Worm (Caenorhabditis elegans) whole organism, L2 larva: ENCODE measurements around the gene Y73B6BL.47.

Experiments
- C34F6.9 ChIP-seq: fragments of 150-350 bp; optimal IDR thresholded peaks from 2 replicates; lab custom pipeline; 2014; ENCODE audit warnings: missing biosample characterization, missing genetic modification characterization
- F13H6.1 ChIP-seq: sonication (generic microtip); optimal IDR thresholded peaks from 2 replicates; lab custom pipeline; 2016; ENCODE audit warnings: missing genetic modification characterization, missing compliant biosample characterization
- R02D3.7 ChIP-seq: fragments of 150-350 bp; optimal IDR thresholded peaks from 2 replicates; lab custom pipeline; 2014; ENCODE audit warnings: missing biosample characterization, missing genetic modification characterization
- ZK546.5 ChIP-seq: sonication (generic microtip); optimal IDR thresholded peaks from 2 replicates; lab custom pipeline; 2017; ENCODE audit warnings: missing biosample characterization, missing genetic modification characterization
- alr-1 ChIP-seq: fragments of 150-350 bp; optimal IDR thresholded peaks from 2 replicates; lab custom pipeline; 2014; ENCODE audit warnings: missing biosample characterization, missing genetic modification characterization
- aly-2 ChIP-seq: fragments of 150-350 bp; optimal IDR thresholded peaks from 2 replicates; lab custom pipeline; 2014; ENCODE audit warnings: missing biosample characterization, missing genetic modification characterization
- ama-1 ChIP-seq: fragments of 150-350 bp; optimal IDR thresholded peaks from 2 replicates; lab custom pipeline; 2018; ENCODE audit warnings: inconsistent platforms
- blmp-1 ChIP-seq: sonication (generic microtip); optimal IDR thresholded peaks from 2 replicates; lab custom pipeline; 2017; ENCODE audit warnings: missing genetic modification characterization, mild to moderate bottlenecking, missing compliant biosample characterization, antibody characterized with exemption, moderate library complexity; ENCODE audit not compliant: insufficient read depth
- ceh-16 ChIP-seq: fragments of 150-350 bp; optimal IDR thresholded peaks from 2 replicates; lab custom pipeline; 2014; ENCODE audit warnings: missing biosample characterization, missing genetic modification characterization
- ceh-82 ChIP-seq: fragments of 150-350 bp; optimal IDR thresholded peaks from 2 replicates; lab custom pipeline; 2014; ENCODE audit warnings: missing biosample characterization, missing genetic modification characterization
- crh-2 ChIP-seq: sonication (generic microtip); optimal IDR thresholded peaks from 2 replicates; lab custom pipeline; 2017; ENCODE audit warnings: missing biosample characterization, missing genetic modification characterization
- dmd-4 ChIP-seq: sonication (generic microtip); optimal IDR thresholded peaks from 2 replicates; lab custom pipeline; 2017; ENCODE audit warnings: missing biosample characterization, missing genetic modification characterization
- egl-27 ChIP-seq: sonication (generic microtip); optimal IDR thresholded peaks from 3 replicates; lab custom pipeline; 2017; ENCODE audit warnings: missing biosample characterization, missing genetic modification reagents, missing genetic modification characterization
- elt-3 ChIP-seq: sonication (generic microtip); optimal IDR thresholded peaks from 2 replicates; lab custom pipeline; 2017; ENCODE audit warnings: missing biosample characterization, missing genetic modification characterization
- fos-1 ChIP-seq: fragments of 150-350 bp; optimal IDR thresholded peaks from 2 replicates; lab custom pipeline; 2014; ENCODE audit warnings: missing biosample characterization, missing genetic modification characterization
- gmeb-1 ChIP-seq: fragments of 150-350 bp; optimal IDR thresholded peaks from 2 replicates; lab custom pipeline; 2014; ENCODE audit warnings: missing biosample characterization, missing genetic modification characterization
- lin-11 ChIP-seq: fragments of 150-350 bp; sonication (generic microtip); optimal IDR thresholded peaks from 2 replicates; lab custom pipeline; 2014; ENCODE audit warnings: missing biosample characterization, missing genetic modification characterization, inconsistent platforms, mixed read lengths
- lin-13 ChIP-seq: fragments of 150-350 bp; optimal IDR thresholded peaks from 2 replicates; lab custom pipeline; 2014; ENCODE audit warnings: missing biosample characterization, missing genetic modification reagents, missing genetic modification characterization
- lin-39 ChIP-seq: fragments of 150-350 bp; optimal IDR thresholded peaks from 2 replicates; lab custom pipeline; 2014; ENCODE audit warnings: missing biosample characterization, missing genetic modification reagents, missing genetic modification characterization
- mbf-1 ChIP-seq: sonication (generic microtip); optimal IDR thresholded peaks from 2 replicates; lab custom pipeline; 2017; ENCODE audit warnings: missing biosample characterization, missing genetic modification characterization
- mdl-1 ChIP-seq, 2 experiments: fragments of 150-350 bp in 1 of 2; sonication (generic microtip) in 1 of 2; optimal IDR thresholded peaks; 2 replicates each; lab custom pipeline; 2017; ENCODE audit warnings: missing biosample characterization in 2 of 2, missing genetic modification characterization in 2 of 2
- nhr-10 ChIP-seq: sonication (generic microtip); optimal IDR thresholded peaks from 2 replicates; lab custom pipeline; 2017; ENCODE audit warnings: missing biosample characterization, missing genetic modification characterization
- nhr-11 ChIP-seq: fragments of 150-350 bp; optimal IDR thresholded peaks from 2 replicates; lab custom pipeline; 2014; ENCODE audit warnings: missing biosample characterization, missing genetic modification characterization
- nhr-12 ChIP-seq: fragments of 150-350 bp; optimal IDR thresholded peaks from 2 replicates; lab custom pipeline; 2014; ENCODE audit warnings: missing biosample characterization, missing genetic modification characterization
- nhr-129 ChIP-seq: fragments of 150-350 bp; optimal IDR thresholded peaks from 2 replicates; lab custom pipeline; 2014; ENCODE audit warnings: missing biosample characterization, missing genetic modification characterization
- nhr-21 ChIP-seq: fragments of 150-350 bp; optimal IDR thresholded peaks from 2 replicates; lab custom pipeline; 2014; ENCODE audit warnings: missing biosample characterization, missing genetic modification characterization
- nhr-23 ChIP-seq: fragments of 150-350 bp; optimal IDR thresholded peaks from 2 replicates; lab custom pipeline; 2014; ENCODE audit warnings: missing biosample characterization, missing genetic modification reagents, missing genetic modification characterization
- nhr-237 ChIP-seq: fragments of 150-350 bp; optimal IDR thresholded peaks from 2 replicates; lab custom pipeline; 2014; ENCODE audit warnings: missing biosample characterization, missing genetic modification characterization
- nhr-6 ChIP-seq: fragments of 150-350 bp; optimal IDR thresholded peaks from 2 replicates; lab custom pipeline; 2014; ENCODE audit warnings: missing biosample characterization, missing genetic modification characterization
- nhr-77 ChIP-seq: fragments of 150-350 bp; optimal IDR thresholded peaks from 2 replicates; lab custom pipeline; 2014; ENCODE audit warnings: missing biosample characterization, missing genetic modification characterization
- peb-1 ChIP-seq: fragments of 150-350 bp; optimal IDR thresholded peaks from 2 replicates; lab custom pipeline; 2014; ENCODE audit warnings: missing biosample characterization, missing genetic modification characterization
- sem-4 ChIP-seq: fragments of 150-350 bp; optimal IDR thresholded peaks from 2 replicates; lab custom pipeline; 2014; ENCODE audit warnings: missing biosample characterization, missing genetic modification reagents, missing genetic modification characterization
- skn-1 ChIP-seq: sonication (generic microtip); optimal IDR thresholded peaks from 2 replicates; lab custom pipeline; 2017; ENCODE audit warnings: missing biosample characterization, missing genetic modification characterization
- sma-3 ChIP-seq: sonication (generic microtip); optimal IDR thresholded peaks from 2 replicates; lab custom pipeline; 2016; ENCODE audit warnings: missing genetic modification reagents, missing genetic modification characterization, missing compliant biosample characterization
- sma-9 ChIP-seq, 2 experiments: fragments of 150-350 bp in 1 of 2; sonication (generic microtip) in 1 of 2; optimal IDR thresholded peaks; 2 replicates each; lab custom pipeline; 2014 to 2016; ENCODE audit warnings: missing genetic modification characterization in 2 of 2, mild to moderate bottlenecking in 1 of 2, missing biosample characterization in 1 of 2, missing compliant biosample characterization in 1 of 2, missing genetic modification reagents in 1 of 2, moderate library complexity in 1 of 2
- snpc-4 ChIP-seq: fragments of 150-350 bp; optimal IDR thresholded peaks from 2 replicates; lab custom pipeline; 2014; ENCODE audit warnings: missing biosample characterization, missing genetic modification characterization
- unc-39 ChIP-seq: fragments of 150-350 bp; optimal IDR thresholded peaks from 2 replicates; lab custom pipeline; 2014; ENCODE audit warnings: missing biosample characterization, missing genetic modification characterization
- unc-55 ChIP-seq: fragments of 150-350 bp; sonication (generic microtip); optimal IDR thresholded peaks from 3 replicates; lab custom pipeline; 2014; ENCODE audit warnings: missing biosample characterization, missing genetic modification reagents, missing genetic modification characterization
- unc-62 ChIP-seq: fragments of 150-350 bp; optimal IDR thresholded peaks from 2 replicates; lab custom pipeline; 2014; ENCODE audit warnings: missing biosample characterization, missing genetic modification reagents, missing genetic modification characterization
- zag-1 ChIP-seq: fragments of 150-350 bp; optimal IDR thresholded peaks from 2 replicates; lab custom pipeline; 2014; ENCODE audit warnings: missing biosample characterization, missing genetic modification characterization
- ztf-1 ChIP-seq: fragments of 200-800 bp; sonication (Bioruptor generic); conservative IDR thresholded peaks from 2 replicates; pipeline ENCODE4 v1.3.6; 2022; ENCODE audit warnings: missing genetic modification characterization, missing compliant biosample characterization
- ztf-11 ChIP-seq: sonication (generic microtip); optimal IDR thresholded peaks from 2 replicates; lab custom pipeline; 2017; ENCODE audit warnings: missing biosample characterization, missing genetic modification characterization
- ztf-4 ChIP-seq: fragments of 150-350 bp; optimal IDR thresholded peaks from 2 replicates; lab custom pipeline; 2014; ENCODE audit warnings: missing biosample characterization, missing genetic modification characterization

Gene Y73B6BL.47

DNA sequence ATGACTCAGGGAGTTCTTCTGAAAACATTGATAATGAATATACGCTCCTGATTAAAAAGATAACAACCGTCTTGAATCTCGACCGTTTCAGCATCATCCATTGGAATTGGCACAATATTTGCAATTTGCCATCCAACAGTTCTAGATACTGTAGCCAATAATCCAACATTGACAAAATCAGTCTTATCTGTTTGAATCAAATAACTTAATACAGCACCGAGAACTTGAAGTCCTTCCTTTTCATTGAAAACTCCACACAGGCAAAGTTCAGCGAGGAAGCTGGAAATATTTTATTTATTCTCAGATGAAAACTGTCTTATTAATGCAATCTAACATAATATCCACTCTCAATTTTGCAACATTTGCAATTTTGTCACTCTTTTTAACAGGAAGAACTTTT lies 10.5 kb downstream of the Y73B6BL.47 start:
- TF ChIP-seq F13H6.1 (tag; lab: Kevin White, UChicago) (no peak), sma-3 (GFP tag; lab: Kevin White, UChicago) (no peak), nhr-23 (tag; lab: Kevin White, UChicago) (no peak), lin-13 (no peak), alr-1 (tag; lab: Kevin White, UChicago) (no peak), nhr-6 (tag; lab: Kevin White, UChicago) (no peak), fos-1 (no peak), lin-11 (tag; lab: Kevin White, UChicago) (no peak), blmp-1 (tag; lab: Kevin White, UChicago) (no peak), egl-27 (no peak), ztf-11 (no peak), nhr-21 (no peak), unc-62 (no peak), crh-2 (tag; lab: Kevin White, UChicago) (no peak), nhr-77 (tag; lab: Kevin White, UChicago) (no peak), ceh-82 (tag; lab: Kevin White, UChicago) (no peak), mbf-1 (tag; lab: Kevin White, UChicago) (no peak), nhr-237 (tag; lab: Kevin White, UChicago) (no peak), R02D3.7 (tag; lab: Kevin White, UChicago) (no peak), ZK546.5 (no peak)

DNA sequence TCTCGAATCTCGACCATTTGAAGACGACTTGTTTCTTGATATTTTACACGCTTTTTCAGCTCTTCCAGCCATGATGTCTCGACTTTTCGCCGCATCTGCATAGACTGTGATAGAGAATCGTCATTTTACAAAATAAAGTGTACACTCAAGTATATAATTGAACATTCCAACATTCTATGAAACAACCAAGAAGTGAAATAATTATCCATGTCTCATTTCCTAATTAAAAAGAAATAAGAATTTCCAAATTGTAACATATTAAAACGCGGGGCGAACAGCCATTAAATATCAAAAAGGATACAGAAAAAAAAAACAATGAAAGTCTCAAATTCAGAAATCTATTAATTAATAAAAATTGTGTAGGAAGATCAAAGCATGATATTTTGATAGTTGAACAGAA lies 11.2 kb downstream of the Y73B6BL.47 start, which contains the start of gene smg-3:
smg-3 (minus strand) TSS at position 101 of the 400 bp plus-strand sequence.
- TF ChIP-seq skn-1 (no peak), mbf-1 (tag; lab: Kevin White, UChicago) (no peak), lin-11 (tag; lab: Kevin White, UChicago) (no peak), C34F6.9 (tag; lab: Kevin White, UChicago) (no peak), zag-1 (tag; lab: Kevin White, UChicago) (no peak), sem-4 (no peak), snpc-4 (tag; lab: Kevin White, UChicago) (no peak), peb-1 (no peak), gmeb-1 (no peak), sma-3 (GFP tag; lab: Kevin White, UChicago) (no peak), ztf-11 (no peak)

DNA sequence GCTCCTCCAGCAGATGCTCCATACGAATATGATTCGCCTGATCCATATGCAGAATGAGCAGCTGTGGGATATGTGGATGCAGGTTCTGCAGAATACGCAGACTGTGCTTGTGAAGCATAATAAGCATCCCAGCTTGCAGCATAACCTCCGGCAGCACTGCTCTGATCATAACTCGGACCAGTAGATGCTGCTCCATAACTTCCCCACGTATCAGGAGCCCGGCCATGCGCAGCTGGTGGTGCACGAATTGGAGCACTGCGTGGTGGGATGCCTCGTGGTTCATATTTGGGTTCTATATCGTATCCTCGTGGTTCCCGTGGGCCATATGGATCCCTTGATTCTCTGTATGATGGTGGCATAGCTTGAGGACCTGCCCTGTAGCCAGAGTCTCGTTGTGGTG lies 12.0 kb downstream of the Y73B6BL.47 start:
- TF ChIP-seq crh-2 (tag; lab: Kevin White, UChicago), result no peak
- TF ChIP-seq lin-11 (tag; lab: Kevin White, UChicago), result no peak
- no peak for TF ChIP-seq nhr-12
- no peak for TF ChIP-seq nhr-23 (tag; lab: Kevin White, UChicago)
- no peak for TF ChIP-seq blmp-1 (tag; lab: Kevin White, UChicago)
- TF ChIP-seq, all 48 proteins: peak for 0

DNA sequence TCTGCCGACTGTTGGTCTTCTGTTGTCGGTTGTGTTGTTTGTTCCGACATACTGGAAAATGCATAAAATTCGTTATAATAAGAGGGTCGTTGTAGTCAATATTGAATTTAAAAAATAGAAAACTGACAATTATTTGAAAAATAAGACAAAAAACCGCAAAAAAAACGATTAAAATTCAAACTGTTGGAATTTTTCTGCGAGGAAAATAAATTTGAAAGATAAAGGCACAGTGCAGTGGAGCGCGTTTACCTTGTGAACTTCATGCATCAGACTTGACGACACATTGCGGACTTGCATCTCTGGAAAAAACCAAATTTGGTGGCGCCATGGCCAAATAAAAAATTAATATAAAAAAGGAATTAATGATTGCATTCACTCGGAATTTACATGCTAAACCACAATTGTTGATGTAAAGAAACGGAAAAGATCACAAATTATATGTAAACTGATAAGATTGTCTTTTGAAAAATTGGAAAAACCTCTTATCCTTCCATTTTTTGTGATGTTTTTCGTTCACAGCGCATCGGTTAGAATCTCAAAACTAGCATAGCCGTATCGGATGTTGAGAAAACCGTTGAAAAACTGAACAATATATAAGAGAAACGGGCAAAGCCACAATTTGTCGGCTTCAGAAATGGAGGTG lies 14.8 kb downstream of the Y73B6BL.47 start, which contains the start of the genes hrpf-2 and bli-6:
hrpf-2 (minus strand) TSS at position 51 of the 643 bp plus-strand sequence.
bli-6 (plus strand) TSS at position 593 of the 643 bp plus-strand sequence.
- TF ChIP-seq ztf-11, result no peak
- TF ChIP-seq sma-3 (GFP tag; lab: Kevin White, UChicago), result peak; percentile 71
- TF ChIP-seq unc-39 (tag; lab: Kevin White, UChicago), result no peak
- TF ChIP-seq mbf-1 (tag; lab: Kevin White, UChicago), result peak; percentile 4
- TF ChIP-seq sma-9 (GFP tag; optimal IDR thresholded peaks at IDR 0.05; lab: Kevin White, UChicago), result peak; percentile 64
- no peak for TF ChIP-seq sma-9 (tag; optimal IDR thresholded peaks at IDR 0.05; lab: Kevin White, UChicago)
- TF ChIP-seq lin-39 (tag; lab: Kevin White, UChicago), result no peak
- no peak for TF ChIP-seq sem-4
- no peak for TF ChIP-seq nhr-11
- TF ChIP-seq mdl-1 (tag; optimal IDR thresholded peaks at IDR 0.05; lab: Kevin White, UChicago), result no peak
- TF ChIP-seq ama-1, result no peak
- TF ChIP-seq ZK546.5, result peak; percentile 20
- no peak for TF ChIP-seq nhr-23 (tag; lab: Kevin White, UChicago)
- no peak for TF ChIP-seq nhr-10 (tag; lab: Kevin White, UChicago)
- peak; percentile 41 for TF ChIP-seq F13H6.1 (tag; lab: Kevin White, UChicago)
- TF ChIP-seq nhr-6 (tag; lab: Kevin White, UChicago), result peak; percentile 27
- peak; percentile 83 for TF ChIP-seq C34F6.9 (tag; lab: Kevin White, UChicago)
- TF ChIP-seq snpc-4 (tag; lab: Kevin White, UChicago), result peak; percentile 50
- peak; percentile 37 for TF ChIP-seq fos-1
- peak; percentile 86 for TF ChIP-seq gmeb-1
- no peak for TF ChIP-seq nhr-12
- no peak for TF ChIP-seq zag-1 (tag; lab: Kevin White, UChicago)
- peak; percentile 13 for TF ChIP-seq blmp-1 (tag; lab: Kevin White, UChicago)
- peak; percentile 81 for TF ChIP-seq crh-2 (tag; lab: Kevin White, UChicago)
- TF ChIP-seq ceh-16, result no peak
- TF ChIP-seq nhr-77 (tag; lab: Kevin White, UChicago), result no peak
- TF ChIP-seq elt-3 (tag; lab: Kevin White, UChicago), result no peak
- no peak for TF ChIP-seq dmd-4 (tag; lab: Kevin White, UChicago)
- TF ChIP-seq peb-1, result no peak
- no peak for TF ChIP-seq aly-2 (tag; lab: Kevin White, UChicago)
- TF ChIP-seq lin-11 (tag; lab: Kevin White, UChicago), result no peak
- TF ChIP-seq skn-1, result no peak
- TF ChIP-seq ztf-4, result no peak
- TF ChIP-seq ztf-1, result no peak
- no peak for TF ChIP-seq nhr-237 (tag; lab: Kevin White, UChicago)
- TF ChIP-seq unc-55 (GFP tag; lab: Kevin White, UChicago), result peak; percentile 85
- peak; percentile 72 for TF ChIP-seq nhr-129 (tag; lab: Kevin White, UChicago)
- TF ChIP-seq alr-1 (tag; lab: Kevin White, UChicago), result no peak
- no peak for TF ChIP-seq lin-13
